Worm (Caenorhabditis elegans) whole organism, mixed stage, embryonic: ENCODE data around the gene pelo-1.

Experiments
- blmp-1 ChIP-seq: fragments of 150-350 bp; optimal IDR thresholded peaks from 2 replicates; lab custom pipeline; 2014; ENCODE audit warnings: missing biosample characterization, missing genetic modification characterization
- ces-1 ChIP-seq: fragments of 150-350 bp; optimal IDR thresholded peaks from 2 replicates; lab custom pipeline; 2014; ENCODE audit warnings: missing biosample characterization, missing genetic modification reagents, missing genetic modification characterization
- elt-1 ChIP-seq: sonication (generic microtip); optimal IDR thresholded peaks from 2 replicates; lab custom pipeline; 2017; ENCODE audit warnings: missing genetic modification characterization, mild to moderate bottlenecking, missing compliant biosample characterization, antibody characterized with exemption, moderate library complexity, borderline replicate concordance; ENCODE audit not compliant: insufficient read depth
- flh-1 ChIP-seq: fragments of 200-800 bp; sonication (Bioruptor generic); optimal IDR thresholded peaks from 2 replicates; lab custom pipeline; 2018; ENCODE audit warnings: mild to moderate bottlenecking, missing genetic modification characterization, moderate library complexity, missing compliant biosample characterization
- lin-13 ChIP-seq: fragments of 150-350 bp; optimal IDR thresholded peaks from 2 replicates; lab custom pipeline; 2014; ENCODE audit warnings: missing biosample characterization, missing genetic modification characterization
- lsy-2 ChIP-seq: fragments of 150-350 bp; optimal IDR thresholded peaks from 2 replicates; lab custom pipeline; 2014; ENCODE audit warnings: missing biosample characterization, missing genetic modification characterization
- mab-5 ChIP-seq: fragments of 150-350 bp; optimal IDR thresholded peaks from 2 replicates; lab custom pipeline; 2014; ENCODE audit warnings: missing biosample characterization, missing genetic modification characterization
- nhr-237 ChIP-seq: fragments of 150-350 bp; optimal IDR thresholded peaks from 2 replicates; lab custom pipeline; 2014; ENCODE audit warnings: missing biosample characterization, missing genetic modification characterization
- snpc-4 ChIP-seq: fragments of 150-350 bp; optimal IDR thresholded peaks from 2 replicates; lab custom pipeline; 2014; ENCODE audit warnings: missing biosample characterization, missing genetic modification characterization
- unc-120 ChIP-seq: sonication (generic microtip); optimal IDR thresholded peaks from 2 replicates; lab custom pipeline; 2017; ENCODE audit warnings: missing genetic modification characterization, missing compliant biosample characterization; ENCODE audit not compliant: poor library complexity, severe bottlenecking
- unc-39 ChIP-seq: fragments of 150-350 bp; optimal IDR thresholded peaks from 2 replicates; lab custom pipeline; 2014; ENCODE audit warnings: missing biosample characterization, missing genetic modification characterization
- unc-62 ChIP-seq: fragments of 150-350 bp; optimal IDR thresholded peaks from 2 replicates; lab custom pipeline; 2014; ENCODE audit warnings: missing biosample characterization, missing genetic modification reagents, missing genetic modification characterization
- zip-8 ChIP-seq: fragments of 150-350 bp; optimal IDR thresholded peaks from 2 replicates; lab custom pipeline; 2014; ENCODE audit warnings: missing biosample characterization, missing genetic modification characterization
- ztf-11 ChIP-seq: fragments of 150-350 bp; optimal IDR thresholded peaks from 2 replicates; lab custom pipeline; 2014; ENCODE audit warnings: missing biosample characterization, missing genetic modification characterization

DNA sequence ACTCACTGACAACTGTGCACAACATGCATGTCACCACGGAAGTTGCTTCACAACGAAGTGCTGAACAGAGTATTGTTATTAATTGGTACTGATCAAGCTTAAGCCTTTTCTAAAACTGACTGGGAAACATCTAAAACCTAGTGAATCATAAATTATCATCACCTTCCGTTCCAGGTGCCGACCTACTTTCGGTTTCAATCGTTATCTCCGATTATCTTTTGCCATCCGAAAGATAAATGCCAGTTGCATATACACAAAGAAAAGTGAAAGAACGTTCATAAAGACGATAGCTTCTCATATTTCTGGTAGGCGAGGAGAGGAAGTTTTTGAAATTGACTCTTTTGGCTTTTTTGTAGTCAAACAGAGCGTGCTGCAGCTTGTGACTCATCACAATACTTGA lies 14.4 kb downstream of the pelo-1 start:
- TF ChIP-seq unc-62 (GFP tag; lab: Kevin White, UChicago) = peak; percentile 0
- peak; percentile 74 for TF ChIP-seq elt-1
- no peak for TF ChIP-seq flh-1
- TF ChIP-seq nhr-237 = no peak
- TF ChIP-seq snpc-4 = no peak
- TF ChIP-seq blmp-1 (tag; lab: Kevin White, UChicago) = peak; percentile 92
- TF ChIP-seq lin-13 (tag; lab: Kevin White, UChicago) = no peak
- no peak for TF ChIP-seq ztf-11 (tag; lab: Kevin White, UChicago)
- TF ChIP-seq ces-1 (GFP tag; lab: Kevin White, UChicago) = no peak
- TF ChIP-seq unc-120 (tag; lab: Kevin White, UChicago) = no peak
- TF ChIP-seq mab-5 (tag; lab: Kevin White, UChicago) = no peak
- no peak for TF ChIP-seq lsy-2 (tag; lab: Kevin White, UChicago)
- TF ChIP-seq zip-8 (tag; lab: Kevin White, UChicago) = no peak
- no peak for TF ChIP-seq unc-39 (tag; lab: Kevin White, UChicago)
